Worm (Caenorhabditis elegans): Measurements from ENCODE around the gene ZK1073.1.
A peak's percentile ranks its signal among the peaks of the same experiment; 100 is the strongest.

DNA sequence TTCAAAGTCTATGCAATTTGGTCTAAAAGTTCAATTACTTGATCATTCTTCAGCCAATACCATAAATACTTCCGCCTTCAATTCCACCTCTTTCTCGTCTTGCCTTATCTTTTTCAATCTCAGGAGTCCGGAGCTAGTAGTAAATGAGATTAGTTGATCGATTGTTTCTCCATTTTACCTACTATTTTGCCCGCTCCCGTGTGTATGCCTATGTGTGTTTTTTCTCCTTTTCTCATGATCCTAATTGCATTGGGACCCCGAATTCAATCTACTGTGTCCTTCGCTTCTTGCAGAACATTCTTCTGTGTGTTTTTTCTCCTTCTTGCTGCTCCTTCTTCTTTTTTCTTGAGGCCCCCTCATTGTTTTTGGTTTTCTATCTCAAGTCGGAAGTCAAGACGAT, 12.4 kb downstream of the ZK1073.1 start:
- TF ChIP-seq ztf-29 (GFP tag; IDR thresholded peaks at IDR 0.05) (no peak), flt-1 (GFP tag; IDR thresholded peaks at IDR 0.05) (no peak), med-1 (GFP tag; optimal IDR thresholded peaks at IDR 0.05; ENCODE audit: insufficient read depth) (no peak), ztf-23 (GFP tag; IDR thresholded peaks at IDR 0.05) (no peak), tab-1 (GFP tag; IDR thresholded peaks at IDR 0.05) (no peak), ref-1 (GFP tag; conservative IDR thresholded peaks at IDR 0.05) (no peak), klf-2 (GFP tag; conservative IDR thresholded peaks at IDR 0.05) (0 out of 2 replicates have a peak, but pooled peaks have one; percentile 17), cog-1 (tag; optimal IDR thresholded peaks at IDR 0.05) (no peak), T22C8.4 (GFP tag; IDR thresholded peaks at IDR 0.05) (no peak)

Data from whole organism, midembryonic.